Fruit fly (Drosophila melanogaster) whole organism, embryonic: ENCODE data around the gene CG4497.
A peak's percentile ranks its signal among the peaks of the same experiment; 100 is the strongest.

Source experiments
- CG10979 ChIP-seq: fragments of 200-800 bp; sonication (Bioruptor generic); optimal IDR thresholded peaks from 2 replicates; lab custom pipeline; 2018; ENCODE audit warnings: missing biosample characterization, mild to moderate bottlenecking, missing genetic modification characterization, moderate library complexity
- CG1233 ChIP-seq: fragments of 200-800 bp; sonication (Bioruptor generic); optimal IDR thresholded peaks from 4 replicates; lab custom pipeline; 2018; ENCODE audit warnings: missing biosample characterization, mild to moderate bottlenecking, missing genetic modification characterization
- CG15479 ChIP-seq: fragments of 200-800 bp; sonication (Bioruptor generic); optimal IDR thresholded peaks from 3 replicates; lab custom pipeline; 2019; ENCODE audit warnings: missing biosample characterization, mild to moderate bottlenecking, missing genetic modification characterization, moderate library complexity
- CG15514 ChIP-seq: fragments of 200-800 bp; sonication (Bioruptor generic); optimal IDR thresholded peaks from 3 replicates; lab custom pipeline; 2017; ENCODE audit warnings: missing biosample characterization, missing genetic modification characterization, mild to moderate bottlenecking, moderate library complexity, missing genetic modification reagents
- CG17361 ChIP-seq: fragments of 200-800 bp; sonication (Bioruptor generic); IDR thresholded peaks from 3 replicates; pipeline ENCODE4 v1.3.6; 2022; ENCODE audit warnings: missing biosample characterization, missing genetic modification characterization
- CG18619 ChIP-seq: fragments of 200-800 bp; sonication (Bioruptor generic); optimal IDR thresholded peaks from 3 replicates; lab custom pipeline; 2017; ENCODE audit warnings: missing biosample characterization, mild to moderate bottlenecking, missing genetic modification characterization
- CG18764 ChIP-seq: fragments of 200-800 bp; sonication (Bioruptor generic); optimal IDR thresholded peaks from 3 replicates; lab custom pipeline; 2016; ENCODE audit warnings: missing biosample characterization, missing genetic modification characterization
- CG3407 ChIP-seq: fragments of 200-800 bp; sonication (Bioruptor generic); optimal IDR thresholded peaks from 2 replicates; lab custom pipeline; 2018; ENCODE audit warnings: missing biosample characterization, mild to moderate bottlenecking, missing genetic modification characterization
- CG34422 ChIP-seq: fragments of 200-800 bp; sonication (Bioruptor generic); IDR thresholded peaks from 3 replicates; pipeline ENCODE4 v1.3.6; 2022; ENCODE audit warnings: missing biosample characterization, missing genetic modification characterization
- CG3995 ChIP-seq: fragments of 200-800 bp; sonication (Bioruptor generic); optimal IDR thresholded peaks from 3 replicates; lab custom pipeline; 2016; ENCODE audit warnings: missing biosample characterization, missing genetic modification characterization
- CG4360 ChIP-seq: fragments of 200-800 bp; sonication (Bioruptor generic); IDR thresholded peaks from 2 replicates; pipeline ENCODE4 v1.3.6; 2022; ENCODE audit warnings: missing biosample characterization, missing genetic modification characterization
- CG4424 ChIP-seq: fragments of 200-800 bp; sonication (Bioruptor generic); optimal IDR thresholded peaks from 3 replicates; lab custom pipeline; 2016; ENCODE audit warnings: missing biosample characterization, missing genetic modification characterization
- CG6175 ChIP-seq: fragments of 200-800 bp; sonication (Bioruptor generic); IDR thresholded peaks from 3 replicates; pipeline ENCODE4 v1.3.6; 2022; ENCODE audit warnings: missing biosample characterization, missing genetic modification characterization
- CG6272 ChIP-seq: fragments of 200-800 bp; sonication (Bioruptor generic); IDR thresholded peaks from 2 replicates; pipeline ENCODE4 v1.3.6; 2022; ENCODE audit warnings: missing biosample characterization, missing genetic modification characterization
- CG6791 ChIP-seq: fragments of 200-800 bp; sonication (Bioruptor generic); IDR thresholded peaks from 3 replicates; pipeline ENCODE4 v1.3.6; 2022; ENCODE audit warnings: missing biosample characterization, missing genetic modification characterization; ENCODE audit not compliant: partially characterized antibody
- CG8478 ChIP-seq: fragments of >200 bp; optimal IDR thresholded peaks from 2 replicates; lab custom pipeline; 2018
- CG9727 ChIP-seq: fragments of 200-800 bp; sonication (Bioruptor generic); optimal IDR thresholded peaks from 3 replicates; lab custom pipeline; 2017; ENCODE audit warnings: missing biosample characterization, mild to moderate bottlenecking, missing genetic modification characterization
- CG9797 ChIP-seq: fragments of 200-800 bp; sonication (Bioruptor generic); optimal IDR thresholded peaks from 3 replicates; lab custom pipeline; 2018; ENCODE audit warnings: missing biosample characterization, mild to moderate bottlenecking, missing genetic modification characterization
- CrebB ChIP-seq: fragments of 200-800 bp; sonication (Bioruptor generic); optimal IDR thresholded peaks from 3 replicates; lab custom pipeline; 2018; ENCODE audit warnings: missing biosample characterization, mild to moderate bottlenecking, missing genetic modification characterization
- Dip3 ChIP-seq: fragments of 200-800 bp; sonication (Bioruptor generic); optimal IDR thresholded peaks from 3 replicates; lab custom pipeline; 2016; ENCODE audit warnings: missing biosample characterization, missing genetic modification characterization
- Dll ChIP-seq: fragments of 200-800 bp; sonication (Bioruptor generic); IDR thresholded peaks from 4 replicates; pipeline ENCODE4 v1.3.6; 2022; ENCODE audit warnings: missing biosample characterization, missing genetic modification characterization; ENCODE audit not compliant: partially characterized antibody
- Doc2 ChIP-seq: fragments of 200-800 bp; sonication (Bioruptor generic); IDR thresholded peaks from 2 replicates; pipeline ENCODE4 v1.3.6; 2022; ENCODE audit warnings: missing biosample characterization, missing genetic modification characterization
- Fer1 ChIP-seq: fragments of 200-800 bp; sonication (Bioruptor generic); optimal IDR thresholded peaks from 2 replicates; lab custom pipeline; 2017; ENCODE audit warnings: missing biosample characterization, mild to moderate bottlenecking, missing genetic modification characterization
- GATAe ChIP-seq: fragments of 200-800 bp; sonication (Bioruptor generic); conservative IDR thresholded peaks from 2 replicates; pipeline ENCODE4 v1.3.6; 2022; ENCODE audit warnings: missing biosample characterization, missing genetic modification characterization
- H2.0 ChIP-seq: fragments of 200-800 bp; sonication (Bioruptor generic); IDR thresholded peaks from 2 replicates; pipeline ENCODE4 v1.3.6; 2022; ENCODE audit warnings: missing biosample characterization, missing genetic modification characterization
- HmgD ChIP-seq: fragments of 200-800 bp; sonication (Bioruptor generic); optimal IDR thresholded peaks from 3 replicates; lab custom pipeline; 2016; ENCODE audit warnings: missing biosample characterization, missing genetic modification characterization
- Hr51 ChIP-seq, 2 experiments: fragments of 200-800 bp; sonication (Bioruptor generic); optimal IDR thresholded peaks; 2 replicates in 1 of 2; 3 replicates in 1 of 2; lab custom pipeline; 2016 to 2018; ENCODE audit warnings: missing biosample characterization in 2 of 2, missing genetic modification characterization in 2 of 2, mild to moderate bottlenecking in 1 of 2, moderate library complexity in 1 of 2
- Med ChIP-seq: fragments of 200-800 bp; sonication (Bioruptor generic); peaks from one replicate; lab custom pipeline; 2016; ENCODE audit warnings: missing biosample characterization, missing genetic modification characterization, mild to moderate bottlenecking, inconsistent platforms, moderate library complexity
- NC2β ChIP-seq: fragments of 200-800 bp; sonication (Bioruptor generic); optimal IDR thresholded peaks from 2 replicates; lab custom pipeline; 2016; ENCODE audit warnings: missing biosample characterization, missing genetic modification characterization
- Ravus ChIP-seq: fragments of 200-800 bp; sonication (Bioruptor generic); IDR thresholded peaks from 2 replicates; pipeline ENCODE4 v1.3.6; 2022; ENCODE audit warnings: missing biosample characterization, missing genetic modification characterization
- Vsx1 ChIP-seq: fragments of 200-800 bp; sonication (Bioruptor generic); optimal IDR thresholded peaks from 2 replicates; lab custom pipeline; 2017; ENCODE audit warnings: missing biosample characterization, mild to moderate bottlenecking, missing genetic modification characterization, missing genetic modification reagents
- Xrp1 ChIP-seq: fragments of 200-800 bp; sonication (Bioruptor generic); IDR thresholded peaks from 2 replicates; pipeline ENCODE4 v1.3.6; 2022; ENCODE audit warnings: missing biosample characterization, missing genetic modification characterization
- abd-A ChIP-seq: fragments of 200-800 bp; sonication (Bioruptor generic); optimal IDR thresholded peaks from 3 replicates; lab custom pipeline; 2019; ENCODE audit warnings: missing biosample characterization, mild to moderate bottlenecking, missing genetic modification characterization, moderate library complexity
- bab2 ChIP-seq: fragments of 200-800 bp; sonication (Bioruptor generic); optimal IDR thresholded peaks from 2 replicates; lab custom pipeline; 2016; ENCODE audit warnings: missing biosample characterization, missing genetic modification characterization
- chinmo ChIP-seq: fragments of 200-800 bp; sonication (Bioruptor generic); IDR thresholded peaks from 4 replicates; pipeline ENCODE4 v1.3.6; 2022; ENCODE audit warnings: missing biosample characterization, missing genetic modification characterization; ENCODE audit not compliant: partially characterized antibody
- crp ChIP-seq, 2 experiments: fragments of 200-800 bp; sonication (Bioruptor generic); optimal IDR thresholded peaks; 2 replicates in 1 of 2; 3 replicates in 1 of 2; lab custom pipeline; 2017; ENCODE audit warnings: missing biosample characterization in 2 of 2, missing genetic modification characterization in 2 of 2, mild to moderate bottlenecking in 1 of 2, moderate library complexity in 1 of 2
- danr ChIP-seq: fragments of 200-800 bp; sonication (Bioruptor generic); IDR thresholded peaks from 2 replicates; pipeline ENCODE4 v1.3.6; 2022; ENCODE audit warnings: missing biosample characterization, missing genetic modification characterization
- dmrt99B ChIP-seq: fragments of 200-800 bp; sonication (Bioruptor generic); optimal IDR thresholded peaks from 2 replicates; lab custom pipeline; 2018; ENCODE audit warnings: missing biosample characterization, mild to moderate bottlenecking, missing genetic modification characterization, moderate library complexity
- esg ChIP-seq: fragments of 200-800 bp; sonication (Bioruptor generic); conservative IDR thresholded peaks from 2 replicates; pipeline ENCODE4 v1.3.6; 2022; ENCODE audit warnings: missing biosample characterization, missing genetic modification characterization
- exex ChIP-seq: fragments of 200-800 bp; sonication (Bioruptor generic); optimal IDR thresholded peaks from 4 replicates; lab custom pipeline; 2018; ENCODE audit warnings: missing biosample characterization, mild to moderate bottlenecking, missing genetic modification characterization, moderate library complexity
- fd96Cb ChIP-seq: fragments of 200-800 bp; sonication (Bioruptor generic); optimal IDR thresholded peaks from 2 replicates; lab custom pipeline; 2018; ENCODE audit warnings: missing biosample characterization, mild to moderate bottlenecking, missing genetic modification characterization, moderate library complexity
- fu2 ChIP-seq: fragments of 200-800 bp; sonication (Bioruptor generic); optimal IDR thresholded peaks from 2 replicates; lab custom pipeline; 2016; ENCODE audit warnings: missing biosample characterization, missing genetic modification characterization
- grn ChIP-seq: fragments of 200-800 bp; sonication (Bioruptor generic); optimal IDR thresholded peaks from 3 replicates; lab custom pipeline; 2017; ENCODE audit warnings: missing biosample characterization, missing genetic modification characterization
- lab ChIP-seq: fragments of 200-800 bp; sonication (Bioruptor generic); optimal IDR thresholded peaks from 3 replicates; lab custom pipeline; 2017; ENCODE audit warnings: missing biosample characterization, missing genetic modification characterization, mild to moderate bottlenecking, moderate library complexity, missing genetic modification reagents
- mirr ChIP-seq: fragments of 200-800 bp; sonication (Bioruptor generic); optimal IDR thresholded peaks from 3 replicates; lab custom pipeline; 2018; ENCODE audit warnings: missing biosample characterization, mild to moderate bottlenecking, missing genetic modification characterization
- pros ChIP-seq: fragments of 200-800 bp; sonication (Bioruptor generic); optimal IDR thresholded peaks from 3 replicates; lab custom pipeline; 2019; ENCODE audit warnings: missing biosample characterization, mild to moderate bottlenecking, missing genetic modification characterization, moderate library complexity
- sd ChIP-seq: fragments of 200-800 bp; sonication (Bioruptor generic); optimal IDR thresholded peaks from 3 replicates; lab custom pipeline; 2018; ENCODE audit warnings: missing biosample characterization, mild to moderate bottlenecking, missing genetic modification characterization, moderate library complexity
- sens ChIP-seq: fragments of 200-800 bp; sonication (Bioruptor generic); peaks from one replicate; lab custom pipeline; 2016; ENCODE audit warnings: missing biosample characterization, missing genetic modification characterization
- shn ChIP-seq: fragments of 200-800 bp; sonication (Bioruptor generic); optimal IDR thresholded peaks from 3 replicates; lab custom pipeline; 2016; ENCODE audit warnings: missing biosample characterization, missing genetic modification characterization
- sug ChIP-seq: fragments of 200-800 bp; optimal IDR thresholded peaks from 2 replicates; lab custom pipeline; 2019; ENCODE audit warnings: missing biosample characterization, mild to moderate bottlenecking, missing genetic modification characterization, moderate library complexity
- ttk ChIP-seq: fragments of 200-800 bp; sonication (Bioruptor generic); IDR thresholded peaks from 2 replicates; pipeline ENCODE4 v2.1.2; 2022; ENCODE audit warnings: missing biosample characterization, missing genetic modification characterization
- vfl ChIP-seq: fragments of 200-800 bp; sonication (Bioruptor generic); optimal IDR thresholded peaks from 2 replicates; lab custom pipeline; 2016; ENCODE audit warnings: missing biosample characterization, missing genetic modification characterization

The CG4497 gene

dm6 chr2L:7216272-7216671, 21.9 kb upstream of the CG4497 start (continued):
- no peak for TF ChIP-seq NC2β (GFP tag; lab: Kevin White, UChicago)
- TF ChIP-seq CrebB = no peak
- no peak for TF ChIP-seq CG17361
- TF ChIP-seq Dll (GFP tag; lab: Robert Waterston, UW) = no peak
- no peak for TF ChIP-seq CG34422 (GFP tag; lab: Robert Waterston, UW)
- no peak for TF ChIP-seq CG9727
- TF ChIP-seq pros = no peak
- TF ChIP-seq H2.0 (GFP tag; lab: Robert Waterston, UW) = no peak
- TF ChIP-seq grn (GFP tag; lab: Kevin White, UChicago) = peak; percentile 4
- no peak for TF ChIP-seq Xrp1 (GFP tag; lab: Robert Waterston, UW)
- no peak for TF ChIP-seq vfl (GFP tag; lab: Kevin White, UChicago)
- TF ChIP-seq fd96Cb (tag; lab: Kevin White, UChicago) = no peak
- no peak for TF ChIP-seq crp (GFP tag; optimal IDR thresholded peaks at IDR 0.05; lab: Kevin White, UChicago)
- TF ChIP-seq sug (tag; lab: Kevin White, UChicago) = peak; percentile 22
- TF ChIP-seq Dip3 (GFP tag; lab: Kevin White, UChicago) = no peak
- no peak for TF ChIP-seq CG6175
- no peak for TF ChIP-seq CG18764 (GFP tag; lab: Kevin White, UChicago)
- TF ChIP-seq Hr51 (GFP tag; optimal IDR thresholded peaks at IDR 0.05; lab: Kevin White, UChicago) = no peak
- no peak for TF ChIP-seq CG15479 (GFP tag; lab: Kevin White, UChicago)
- TF ChIP-seq HmgD (GFP tag; lab: Kevin White, UChicago) = no peak
- no peak for TF ChIP-seq CG8478 (lab: Kevin White, UChicago)
- TF ChIP-seq esg = no peak
- peak; percentile 10 for TF ChIP-seq sd (tag; lab: Kevin White, UChicago)
- TF ChIP-seq sens (GFP tag; lab: Kevin White, UChicago) = peak; percentile 26
- no peak for TF ChIP-seq CG6791 (GFP tag; lab: Robert Waterston, UW)
- TF ChIP-seq CG4424 (GFP tag; lab: Kevin White, UChicago) = no peak
- TF ChIP-seq Ravus = no peak
- TF ChIP-seq exex (tag; lab: Kevin White, UChicago) = peak; percentile 90
- no peak for TF ChIP-seq CG3407 (GFP tag; lab: Kevin White, UChicago)
- no peak for TF ChIP-seq bab2 (GFP tag; lab: Kevin White, UChicago)
- no peak for TF ChIP-seq Doc2 (GFP tag; lab: Robert Waterston, UW)
- no peak for TF ChIP-seq CG6272 (GFP tag; lab: Robert Waterston, UW)
- TF ChIP-seq GATAe (GFP tag; lab: Robert Waterston, UW) = peak; percentile 50; the same call in 1 of the 2 replicates
- TF ChIP-seq Med (GFP tag; lab: Kevin White, UChicago) = peak; percentile 1
- TF ChIP-seq chinmo (GFP tag; lab: Robert Waterston, UW) = no peak
- TF ChIP-seq fu2 (GFP tag; lab: Kevin White, UChicago) = no peak
- peak; percentile 4 for TF ChIP-seq CG1233
- peak; percentile 77 for TF ChIP-seq mirr (GFP tag; lab: Kevin White, UChicago)
- TF ChIP-seq, all 482 proteins: peak for 11

- TF ChIP-seq CG9797 (GFP tag; lab: Kevin White, UChicago) = no peak
- no peak for TF ChIP-seq abd-A (tag; lab: Kevin White, UChicago)
- TF ChIP-seq sug (tag; lab: Kevin White, UChicago) = no peak
- TF ChIP-seq CG10979 (tag; lab: Kevin White, UChicago) = no peak
- TF ChIP-seq CrebB = peak; percentile 36
- peak; percentile 25 for TF ChIP-seq Vsx1 (GFP tag; lab: Kevin White, UChicago)
- TF ChIP-seq shn (GFP tag; lab: Kevin White, UChicago) = no peak
- TF ChIP-seq danr (GFP tag; lab: Robert Waterston, UW) = no peak
- peak; percentile 16 for TF ChIP-seq CG3407 (GFP tag; lab: Kevin White, UChicago)
- TF ChIP-seq lab (GFP tag; lab: Kevin White, UChicago) = peak; percentile 59
- TF ChIP-seq CG4360 (GFP tag; lab: Robert Waterston, UW) = no peak
- peak; percentile 23 for TF ChIP-seq CG15514 (GFP tag; lab: Kevin White, UChicago)
- TF ChIP-seq CG18619 = peak; percentile 22
- no peak for TF ChIP-seq ttk (GFP tag; lab: Robert Waterston, UW)
- TF ChIP-seq dmrt99B = peak; percentile 31
- no peak for TF ChIP-seq CG6175
- no peak for TF ChIP-seq CG3995 (GFP tag; lab: Kevin White, UChicago)
- peak; percentile 38 for TF ChIP-seq Fer1
Observed at dm6 chr2L:7215657-7216056, 21.3 kb upstream of the CG4497 start.
